Fruit fly (Drosophila melanogaster): ENCODE results near the gene CG8939.

The CG8939 gene

dm6 chrX:15986654-15987053 lies 10.2 kb upstream of the CG8939 start, which contains the start of gene ND-20 (continued):
- peak; percentile 66 for TF ChIP-seq MESR4 (GFP tag; optimal IDR thresholded peaks at IDR 0.05)
- peak; percentile 28; the same call in 1 of the 2 replicates for TF ChIP-seq CG14441 (GFP tag; IDR thresholded peaks at IDR 0.05)
- TF ChIP-seq nmo (GFP tag; optimal IDR thresholded peaks at IDR 0.05): peak; percentile 54
- TF ChIP-seq stwl (tag; optimal IDR thresholded peaks at IDR 0.05): peak; percentile 56
- TF ChIP-seq YL-1 (GFP tag; optimal IDR thresholded peaks at IDR 0.05): peak; percentile 61
- 0 out of 2 replicates have a peak, but pooled peaks have one; percentile 15 for TF ChIP-seq amos (GFP tag; IDR thresholded peaks at IDR 0.05; ENCODE audit: partially characterized antibody)
- peak; percentile 59 for TF ChIP-seq MBD-R2 (GFP tag; IDR thresholded peaks at IDR 0.05)
- no peak for TF ChIP-seq chn (GFP tag; optimal IDR thresholded peaks at IDR 0.05)
- TF ChIP-seq kay (GFP tag; optimal IDR thresholded peaks at IDR 0.05): no peak
- TF ChIP-seq CG11723 (GFP tag; optimal IDR thresholded peaks at IDR 0.05): peak; percentile 12
- TF ChIP-seq HmgD (GFP tag; optimal IDR thresholded peaks at IDR 0.05): peak; percentile 38
- TF ChIP-seq CG12071 (GFP tag; optimal IDR thresholded peaks at IDR 0.05): no peak
- TF ChIP-seq CG13287 (GFP tag; IDR thresholded peaks at IDR 0.05; ENCODE audit: partially characterized antibody): peak; percentile 13; the same call in 1 of the 2 replicates
- TF ChIP-seq CG12391 (tag; optimal IDR thresholded peaks at IDR 0.05): peak; percentile 47
- TF ChIP-seq CG10543 (GFP tag; optimal IDR thresholded peaks at IDR 0.05): no peak
- TF ChIP-seq Myb (GFP tag; optimal IDR thresholded peaks at IDR 0.05): peak; percentile 11
- TF ChIP-seq MTF-1 (GFP tag; optimal IDR thresholded peaks at IDR 0.05; ENCODE audit: borderline replicate concordance): no peak
- TF ChIP-seq NC2β (GFP tag; optimal IDR thresholded peaks at IDR 0.05): peak; percentile 4
- peak; percentile 8 for TF ChIP-seq D19A (tag; optimal IDR thresholded peaks at IDR 0.05)
- TF ChIP-seq Eip74EF (GFP tag; optimal IDR thresholded peaks at IDR 0.05): peak in 1 of 2 experiments; percentile 95
- no peak for TF ChIP-seq TFAM (GFP tag; optimal IDR thresholded peaks at IDR 0.05)
- TF ChIP-seq pfk (GFP tag; optimal IDR thresholded peaks at IDR 0.05): peak; percentile 34

dm6 chrX:15989631-15990030 lies 7.2 kb upstream of the CG8939 start:
- TF ChIP-seq CrebB (tag; optimal IDR thresholded peaks at IDR 0.05): no peak
- TF ChIP-seq CG10431 (GFP tag; optimal IDR thresholded peaks at IDR 0.05): no peak
- peak; percentile 37 for TF ChIP-seq Elba2 (GFP tag; optimal IDR thresholded peaks at IDR 0.05)

- TF ChIP-seq pzg (GFP tag; optimal IDR thresholded peaks at IDR 0.05) (peak; percentile 31), CG42726 (GFP tag; IDR thresholded peaks at IDR 0.05; ENCODE audit: partially characterized antibody) (peak; percentile 39; the same call in 1 of the 2 replicates), CG17361 (GFP tag; IDR thresholded peaks at IDR 0.05) (peak; percentile 75; the same call in 2 of the 3 replicates), CG9437 (GFP tag; optimal IDR thresholded peaks at IDR 0.05) (peak; percentile 42), vnd (GFP tag; IDR thresholded peaks at IDR 0.05; ENCODE audit: partially characterized antibody) (peak; percentile 79), CG1529 (GFP tag; optimal IDR thresholded peaks at IDR 0.05) (no peak), CG12659 (GFP tag; optimal IDR thresholded peaks at IDR 0.05) (peak; percentile 30), Doc3 (GFP tag; IDR thresholded peaks at IDR 0.05; ENCODE audit: partially characterized antibody) (0 out of 3 replicates have a peak, but pooled peaks have one; percentile 60), nmo (GFP tag; optimal IDR thresholded peaks at IDR 0.05) (peak; percentile 55), CG17186 (GFP tag; optimal IDR thresholded peaks at IDR 0.05) (no peak), dmrt11E (tag; optimal IDR thresholded peaks at IDR 0.05) (peak; percentile 21), Hmr (GFP tag; optimal IDR thresholded peaks at IDR 0.05) (no peak), CG8924 (tag; optimal IDR thresholded peaks at IDR 0.05) (peak; percentile 14), CG16779 (GFP tag; IDR thresholded peaks at IDR 0.05) (no peak), btn (GFP tag; optimal IDR thresholded peaks at IDR 0.05) (no peak), knrl (GFP tag; IDR thresholded peaks at IDR 0.05; ENCODE audit: partially characterized antibody) (peak; percentile 69; the same call in 2 of the 3 replicates), CG1603 (tag; optimal IDR thresholded peaks at IDR 0.05) (peak; percentile 23), HmgZ (tag; optimal IDR thresholded peaks at IDR 0.05) (no peak), CG34224 (GFP tag; IDR thresholded peaks at IDR 0.05; ENCODE audit: partially characterized antibody) (peak; percentile 76), BEAF-32 (GFP tag; optimal IDR thresholded peaks at IDR 0.05) (peak; percentile 82)
These were observed 4.9 kb upstream of the CG8939 start, which contains the start of the genes CG46312, eIF5 and exd for dm6 chrX:15991618-15992526. CG46312 (minus strand) TSS chrX:15991974. eIF5 (minus strand) TSS chrX:15991974. exd (plus strand) TSS chrX:15992468.
